Worm (Caenorhabditis elegans): ENCODE measurements around the gene Y39B6A.7.

ce11 chrV:19125253-19125652 is 23.7 kb downstream of the Y39B6A.7 start:
- TF ChIP-seq tab-1 (GFP tag; IDR thresholded peaks at IDR 0.05), result no peak
- TF ChIP-seq T22C8.4 (GFP tag; IDR thresholded peaks at IDR 0.05), result no peak
- no peak for TF ChIP-seq klf-2 (GFP tag; conservative IDR thresholded peaks at IDR 0.05)
- no peak for TF ChIP-seq cog-1 (tag; optimal IDR thresholded peaks at IDR 0.05)
- no peak for TF ChIP-seq flt-1 (GFP tag; IDR thresholded peaks at IDR 0.05)
- TF ChIP-seq med-1 (GFP tag; optimal IDR thresholded peaks at IDR 0.05; ENCODE audit: insufficient read depth), result no peak
- TF ChIP-seq ref-1 (GFP tag; conservative IDR thresholded peaks at IDR 0.05), result no peak
